Worm (Caenorhabditis elegans) whole organism, L4 larva: ENCODE data around the gene fubl-3.

Source experiments
- F37D6.2 ChIP-seq: sonication (generic microtip); optimal IDR thresholded peaks from 2 replicates; lab custom pipeline; 2016; ENCODE audit warnings: mild to moderate bottlenecking, missing genetic modification characterization, missing compliant biosample characterization
- F44E2.7 ChIP-seq: fragments of 200-800 bp; sonication (Bioruptor generic); IDR thresholded peaks from 2 replicates; pipeline ENCODE4 v2.1.2; 2022; ENCODE audit warnings: missing genetic modification characterization, missing compliant biosample characterization
- T20F7.1 ChIP-seq: fragments of 200-800 bp; sonication (Bioruptor generic); optimal IDR thresholded peaks from 2 replicates; lab custom pipeline; 2018; ENCODE audit warnings: mild to moderate bottlenecking, missing genetic modification characterization, missing compliant biosample characterization
- Y48G9A.11 ChIP-seq: fragments of 200-800 bp; sonication (Bioruptor generic); IDR thresholded peaks from 2 replicates; pipeline ENCODE4 v1.3.6; 2022; ENCODE audit warnings: missing genetic modification reagents, missing genetic modification characterization, missing compliant biosample characterization
- ZK337.2 ChIP-seq: fragments of 200-800 bp; sonication (Bioruptor generic); IDR thresholded peaks from 2 replicates; pipeline ENCODE4 v1.3.6; 2022; ENCODE audit warnings: missing genetic modification reagents, missing genetic modification characterization, missing compliant biosample characterization
- ZK546.5 ChIP-seq, 2 experiments: sonication (generic microtip); optimal IDR thresholded peaks; 2 replicates each; lab custom pipeline; 2017; ENCODE audit warnings: missing biosample characterization in 2 of 2, missing genetic modification characterization in 2 of 2
- aha-1 ChIP-seq: fragments of 150-350 bp; peaks from one replicate; lab custom pipeline; 2014; ENCODE audit warnings: missing biosample characterization, missing genetic modification characterization
- ama-1 ChIP-seq: fragments of 150-350 bp; optimal IDR thresholded peaks from 2 replicates; lab custom pipeline; 2014; ENCODE audit warnings: inconsistent platforms, mixed read lengths
- arid-1 ChIP-seq: fragments of 200-800 bp; sonication (Bioruptor generic); conservative IDR thresholded peaks from 2 replicates; pipeline ENCODE4 v1.3.6; 2022; ENCODE audit warnings: missing genetic modification reagents, missing genetic modification characterization, missing compliant biosample characterization
- attf-4 ChIP-seq: sonication (generic microtip); optimal IDR thresholded peaks from 3 replicates; lab custom pipeline; 2017; ENCODE audit warnings: missing biosample characterization, missing genetic modification characterization
- ceh-62 ChIP-seq: sonication (generic microtip); optimal IDR thresholded peaks from 2 replicates; lab custom pipeline; 2017; ENCODE audit warnings: missing biosample characterization, missing genetic modification characterization
- ceh-82 ChIP-seq: sonication (generic microtip); optimal IDR thresholded peaks from 2 replicates; lab custom pipeline; 2017; ENCODE audit warnings: missing biosample characterization, missing genetic modification characterization
- cey-2 ChIP-seq: sonication (generic microtip); optimal IDR thresholded peaks from 3 replicates; lab custom pipeline; 2017; ENCODE audit warnings: missing genetic modification characterization, mild to moderate bottlenecking, missing compliant biosample characterization, antibody characterized with exemption, borderline replicate concordance; ENCODE audit not compliant: insufficient read depth
- daf-12 ChIP-seq: fragments of 150-350 bp; optimal IDR thresholded peaks from 2 replicates; lab custom pipeline; 2014; ENCODE audit warnings: missing biosample characterization, missing genetic modification reagents, missing genetic modification characterization
- daf-16 ChIP-seq, 3 experiments: sonication (generic microtip); optimal IDR thresholded peaks; 2 replicates each; lab custom pipeline; 2016 to 2017; ENCODE audit warnings: missing genetic modification characterization in 3 of 3, missing genetic modification reagents in 3 of 3, mild to moderate bottlenecking in 2 of 3, missing compliant biosample characterization in 2 of 3, missing biosample characterization in 1 of 3, moderate library complexity in 1 of 3
- dmd-6 ChIP-seq: fragments of 200-800 bp; sonication (Bioruptor generic); IDR thresholded peaks from 2 replicates; pipeline ENCODE4 v1.3.6; 2022; ENCODE audit warnings: missing genetic modification reagents, missing genetic modification characterization, missing compliant biosample characterization
- dmd-8 ChIP-seq: fragments of 200-800 bp; sonication (Bioruptor generic); IDR thresholded peaks from 2 replicates; pipeline ENCODE4 v1.3.6; 2022; ENCODE audit warnings: missing genetic modification characterization, missing compliant biosample characterization
- dpl-1 ChIP-seq: fragments of 150-350 bp; optimal IDR thresholded peaks from 2 replicates; lab custom pipeline; 2014; ENCODE audit warnings: missing biosample characterization, missing genetic modification reagents, missing genetic modification characterization
- fos-1 ChIP-seq: fragments of 150-350 bp; optimal IDR thresholded peaks from 2 replicates; lab custom pipeline; 2014; ENCODE audit warnings: missing biosample characterization, missing genetic modification characterization
- hlh-11 ChIP-seq: fragments of 200-800 bp; sonication (Bioruptor generic); optimal IDR thresholded peaks from 2 replicates; lab custom pipeline; 2018; ENCODE audit warnings: mild to moderate bottlenecking, missing genetic modification characterization, missing compliant biosample characterization
- hlh-30 ChIP-seq: sonication (generic microtip); optimal IDR thresholded peaks from 2 replicates; lab custom pipeline; 2017; ENCODE audit warnings: antibody characterized with exemption, mild to moderate bottlenecking, missing genetic modification characterization, missing compliant biosample characterization; ENCODE audit not compliant: insufficient read depth
- hmg-1.1 ChIP-seq: fragments of 200-800 bp; sonication (Bioruptor generic); IDR thresholded peaks from 2 replicates; pipeline ENCODE4 v1.3.6; 2022; ENCODE audit warnings: missing genetic modification reagents, missing genetic modification characterization, missing compliant biosample characterization
- lim-7 ChIP-seq: fragments of 200-800 bp; sonication (Bioruptor generic); IDR thresholded peaks from 2 replicates; pipeline ENCODE4 v1.3.6; 2022; ENCODE audit warnings: missing genetic modification characterization, missing compliant biosample characterization
- lin-1 ChIP-seq: fragments of 200-800 bp; sonication (Bioruptor generic); IDR thresholded peaks from 2 replicates; pipeline ENCODE4 v1.3.6; 2022; ENCODE audit warnings: missing genetic modification reagents, missing genetic modification characterization, missing compliant biosample characterization
- lin-13 ChIP-seq: fragments of 150-350 bp; optimal IDR thresholded peaks from 2 replicates; lab custom pipeline; 2014; ENCODE audit warnings: missing biosample characterization, missing genetic modification reagents, missing genetic modification characterization
- lin-38 ChIP-seq: fragments of 200-800 bp; sonication (Bioruptor generic); IDR thresholded peaks from 2 replicates; pipeline ENCODE4 v1.3.6; 2022; ENCODE audit warnings: missing genetic modification reagents, missing genetic modification characterization, missing compliant biosample characterization
- lsy-2 ChIP-seq, 2 experiments: fragments of 150-350 bp in 1 of 2; sonication (generic microtip) in 1 of 2; optimal IDR thresholded peaks; 2 replicates each; lab custom pipeline; 2014 to 2017; ENCODE audit warnings: missing biosample characterization in 2 of 2, missing genetic modification characterization in 2 of 2
- madf-5 ChIP-seq, 2 experiments: fragments of 200-800 bp; sonication (Bioruptor generic); IDR thresholded peaks; 2 replicates each; pipeline ENCODE4 v1.3.6; 2022; ENCODE audit warnings: missing compliant biosample characterization in 2 of 2, missing genetic modification characterization in 2 of 2
- mep-1 ChIP-seq: fragments of 150-350 bp; sonication (generic microtip); optimal IDR thresholded peaks from 3 replicates; lab custom pipeline; 2014; ENCODE audit warnings: missing biosample characterization, missing genetic modification characterization
- mxl-3 ChIP-seq: fragments of 200-800 bp; sonication (Bioruptor generic); optimal IDR thresholded peaks from 2 replicates; lab custom pipeline; 2018; ENCODE audit warnings: mild to moderate bottlenecking, missing genetic modification characterization, missing compliant biosample characterization
- nhr-25 ChIP-seq: sonication (generic microtip); optimal IDR thresholded peaks from 2 replicates; lab custom pipeline; 2017; ENCODE audit warnings: missing genetic modification characterization, mild to moderate bottlenecking, missing compliant biosample characterization, antibody characterized with exemption, moderate library complexity, borderline replicate concordance; ENCODE audit not compliant: insufficient read depth
- nhr-28 ChIP-seq: fragments of 150-350 bp; optimal IDR thresholded peaks from 2 replicates; lab custom pipeline; 2014; ENCODE audit warnings: missing biosample characterization, missing genetic modification characterization
- nhr-77 ChIP-seq: fragments of 150-350 bp; optimal IDR thresholded peaks from 2 replicates; lab custom pipeline; 2014; ENCODE audit warnings: missing biosample characterization, missing genetic modification characterization
- pqm-1 ChIP-seq: sonication (generic microtip); optimal IDR thresholded peaks from 2 replicates; lab custom pipeline; 2017; ENCODE audit warnings: missing biosample characterization, missing genetic modification characterization
- rbr-2 ChIP-seq: sonication (generic microtip); optimal IDR thresholded peaks from 2 replicates; lab custom pipeline; 2016; ENCODE audit warnings: missing genotype, missing genetic modification characterization, missing compliant biosample characterization
- set-16 ChIP-seq: fragments of 200-800 bp; sonication (Bioruptor generic); IDR thresholded peaks from 2 replicates; pipeline ENCODE4 v1.3.6; 2022; ENCODE audit warnings: missing genetic modification reagents, missing genetic modification characterization, missing compliant biosample characterization
- snpc-1.2 ChIP-seq: fragments of 200-800 bp; sonication (Bioruptor generic); IDR thresholded peaks from 2 replicates; pipeline ENCODE4 v1.3.6; 2022; ENCODE audit warnings: missing genetic modification reagents, missing genetic modification characterization, missing compliant biosample characterization
- snpc-4 ChIP-seq: fragments of 150-350 bp; optimal IDR thresholded peaks from 2 replicates; lab custom pipeline; 2014; ENCODE audit warnings: missing biosample characterization, missing genetic modification characterization
- tra-1 ChIP-seq: fragments of 200-800 bp; sonication (Bioruptor generic); IDR thresholded peaks from 2 replicates; pipeline ENCODE4 v1.3.6; 2022; ENCODE audit warnings: missing genetic modification reagents, missing genetic modification characterization, missing compliant biosample characterization
- unc-39 ChIP-seq: sonication (generic microtip); optimal IDR thresholded peaks from 2 replicates; lab custom pipeline; 2017; ENCODE audit warnings: missing biosample characterization, missing genetic modification characterization
- unc-62 ChIP-seq, 3 experiments: fragments of 150-350 bp in 1 of 3; sonication (generic microtip); optimal IDR thresholded peaks in 2 of 3; peaks in 1 of 3; 1 replicate in 1 of 3; 2 replicates in 2 of 3; lab custom pipeline; 2014 to 2017; ENCODE audit warnings: missing biosample characterization in 3 of 3, missing genetic modification characterization in 3 of 3, missing genetic modification reagents in 3 of 3, missing genotype in 1 of 3
- vab-7 ChIP-seq: fragments of 200-800 bp; sonication (Bioruptor generic); IDR thresholded peaks from 2 replicates; pipeline ENCODE4 v1.3.6; 2022; ENCODE audit warnings: missing genetic modification reagents, missing genetic modification characterization, missing compliant biosample characterization
- zip-11 ChIP-seq: fragments of 200-800 bp; sonication (Bioruptor generic); IDR thresholded peaks from 2 replicates; pipeline ENCODE4 v1.3.6; 2022; ENCODE audit warnings: missing genetic modification characterization, missing compliant biosample characterization
- ztf-11 ChIP-seq: fragments of 150-350 bp; optimal IDR thresholded peaks from 2 replicates; lab custom pipeline; 2014; ENCODE audit warnings: missing biosample characterization, missing genetic modification characterization

Gene fubl-3

DNA sequence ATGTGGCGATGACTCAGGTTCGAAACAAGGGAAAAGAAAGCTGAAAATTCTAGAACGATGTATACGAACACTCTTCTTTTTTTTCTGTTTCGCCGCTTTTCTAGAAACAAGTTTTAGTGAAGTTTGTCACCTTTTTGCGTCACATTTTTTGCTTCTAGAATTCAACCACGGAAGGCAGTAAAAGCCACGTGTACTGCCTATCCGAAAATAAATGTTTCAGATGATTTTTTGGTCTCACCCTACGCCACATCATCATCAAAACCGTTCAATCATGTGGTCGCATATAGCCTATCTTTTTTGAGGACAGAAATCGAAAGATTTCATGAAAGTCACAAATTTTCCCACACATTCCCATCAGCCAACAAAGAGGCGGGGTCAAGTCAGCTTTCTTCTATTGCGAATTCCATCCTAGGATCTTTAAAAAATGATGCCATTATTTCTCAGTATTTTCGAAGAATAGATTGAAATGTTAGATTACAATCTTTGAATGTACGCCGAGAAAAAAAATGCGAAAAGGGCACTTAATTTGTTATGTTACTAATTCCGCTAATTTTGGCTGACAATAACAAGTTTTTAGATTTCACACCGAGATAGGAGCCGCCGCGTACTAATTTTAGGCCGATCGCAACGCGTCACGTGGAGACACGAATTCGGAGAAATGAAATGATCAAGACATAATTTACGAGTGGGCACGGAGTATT is 10.2 kb upstream of the fubl-3 start (continued):
- TF ChIP-seq lin-38 (no peak), unc-39 (tag; lab: Kevin White, UChicago) (no peak), daf-12 (tag; lab: Kevin White, UChicago) (no peak), nhr-25 (tag; lab: Kevin White, UChicago) (no peak), mxl-3 (peak; percentile 52), rbr-2 (tag; lab: Kevin White, UChicago) (no peak), lin-13 (GFP tag; lab: Kevin White, UChicago) (no peak), ceh-82 (no peak), vab-7 (no peak), nhr-28 (tag; lab: Kevin White, UChicago) (peak; percentile 41), snpc-4 (tag; lab: Kevin White, UChicago) (no peak), hlh-30 (tag; lab: Kevin White, UChicago) (peak; percentile 77), nhr-77 (no peak), F37D6.2 (no peak), ceh-62 (tag; lab: Kevin White, UChicago) (no peak), dpl-1 (no peak), mep-1 (peak; percentile 9), ZK337.2 (no peak), attf-4 (no peak), Y48G9A.11 (no peak), aha-1 (tag; lab: Kevin White, UChicago) (peak; percentile 44), lin-1 (GFP tag; lab: Robert Waterston, UW) (no peak), lsy-2 (tag; optimal IDR thresholded peaks at IDR 0.05; lab: Kevin White, UChicago) (no peak), cey-2 (no peak), daf-16 (GFP tag; optimal IDR thresholded peaks at IDR 0.05; lab: Kevin White, UChicago) (no peak), daf-16 (tag; optimal IDR thresholded peaks at IDR 0.05; lab: Kevin White, UChicago) (no peak), madf-5 (GFP tag; IDR thresholded peaks at IDR 0.05; lab: Robert Waterston, UW) (no peak), dmd-6 (GFP tag; lab: Robert Waterston, UW) (peak; percentile 38; the same call in 1 of the 2 replicates), F44E2.7 (no peak), set-16 (no peak), ZK546.5 (tag; optimal IDR thresholded peaks at IDR 0.05; lab: Kevin White, UChicago) (no peak), zip-11 (GFP tag; lab: Robert Waterston, UW) (no peak), arid-1 (no peak), ztf-11 (no peak), dmd-8 (no peak), tra-1 (GFP tag; lab: Robert Waterston, UW) (0 out of 2 replicates have a peak, but pooled peaks have one; percentile 12), ama-1 (lab: Kevin White, UChicago) (no peak), hlh-11 (tag; lab: Kevin White, UChicago) (peak; percentile 41), unc-62 (GFP tag; optimal IDR thresholded peaks at IDR 0.05 in 1 of 2; lab: Kevin White, UChicago) (no peak), unc-62 (tag; optimal IDR thresholded peaks at IDR 0.05; lab: Kevin White, UChicago) (no peak), pqm-1 (tag; lab: Kevin White, UChicago) (no peak), fos-1 (tag; lab: Kevin White, UChicago) (no peak), lim-7 (no peak), T20F7.1 (GFP tag; lab: Kevin White, UChicago) (no peak), snpc-1.2 (GFP tag; lab: Robert Waterston, UW) (no peak), hmg-1.1 (GFP tag; lab: Robert Waterston, UW) (no peak)
- TF ChIP-seq, all 104 proteins: peak for 12
